Worm (Caenorhabditis elegans): ENCODE measurements around the gene F36A4.4.

DNA sequence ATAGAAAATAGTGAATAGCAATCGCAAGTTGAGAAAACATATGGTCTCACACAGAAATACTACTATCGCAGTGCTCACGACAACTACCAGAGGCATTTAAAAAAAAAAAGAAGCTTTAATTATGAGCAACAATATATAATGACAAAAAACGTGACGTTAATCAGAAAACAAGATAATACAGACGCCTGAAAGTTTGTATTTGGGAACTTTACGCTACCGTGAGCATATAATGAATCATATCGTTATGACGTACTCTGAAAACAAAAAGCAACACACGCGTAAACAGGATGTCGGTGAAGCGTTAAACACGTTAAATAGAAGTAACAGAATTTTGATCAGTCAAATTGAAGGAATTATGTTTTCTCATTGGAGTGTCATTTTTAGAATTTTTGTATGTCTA, 41.6 kb upstream of the F36A4.4 start, which contains the start of gene srbc-71:
- TF ChIP-seq him-1 (tag; optimal IDR thresholded peaks at IDR 0.05) (no peak), dao-5 (tag; optimal IDR thresholded peaks at IDR 0.05) (no peak), W03F9.2 (tag; optimal IDR thresholded peaks at IDR 0.05) (no peak)

All from whole organism, L4/young adult.